Fruit fly (Drosophila melanogaster) whole organism, prepupa: ENCODE results near the gene CG43362.

Experiments used
- Blimp-1 ChIP-seq: fragments of 200-800 bp; sonication (Bioruptor generic); optimal IDR thresholded peaks from 3 replicates; lab custom pipeline; 2017; ENCODE audit warnings: missing biosample characterization, missing genetic modification characterization, mild to moderate bottlenecking, moderate library complexity, missing genetic modification reagents
- CG11294 ChIP-seq: fragments of 200-800 bp; sonication (Bioruptor generic); IDR thresholded peaks from 2 replicates; pipeline ENCODE4 v1.3.6; 2022; ENCODE audit warnings: missing biosample characterization, missing genetic modification characterization
- CG15336 ChIP-seq: fragments of 200-800 bp; sonication (Bioruptor generic); IDR thresholded peaks from 2 replicates; pipeline ENCODE4 v1.3.6; 2022; ENCODE audit warnings: missing biosample characterization, missing genetic modification characterization
- CG1621 ChIP-seq: fragments of 200-800 bp; sonication (Bioruptor generic); optimal IDR thresholded peaks from 3 replicates; lab custom pipeline; 2018; ENCODE audit warnings: missing biosample characterization, mild to moderate bottlenecking, missing genetic modification characterization
- CG16779 ChIP-seq: fragments of 200-800 bp; sonication (Bioruptor generic); optimal IDR thresholded peaks from 3 replicates; lab custom pipeline; 2017; ENCODE audit warnings: missing biosample characterization, mild to moderate bottlenecking, missing genetic modification characterization
- CG3032 ChIP-seq: fragments of 200-800 bp; optimal IDR thresholded peaks from 2 replicates; lab custom pipeline; 2019; ENCODE audit warnings: missing biosample characterization, mild to moderate bottlenecking, missing genetic modification characterization, moderate library complexity
- CG32006 ChIP-seq: fragments of 200-800 bp; sonication (Bioruptor generic); optimal IDR thresholded peaks from 3 replicates; lab custom pipeline; 2017; ENCODE audit warnings: missing biosample characterization, mild to moderate bottlenecking, missing genetic modification characterization
- CG34406 ChIP-seq: fragments of 200-800 bp; sonication (Bioruptor generic); optimal IDR thresholded peaks from 3 replicates; lab custom pipeline; 2016; ENCODE audit warnings: missing biosample characterization, missing genetic modification characterization
- CG4318 ChIP-seq: fragments of 200-800 bp; sonication (Bioruptor generic); optimal IDR thresholded peaks from 3 replicates; lab custom pipeline; 2017; ENCODE audit warnings: missing biosample characterization, mild to moderate bottlenecking, missing genetic modification characterization
- CG6163 ChIP-seq: fragments of 200-800 bp; sonication (Bioruptor generic); IDR thresholded peaks from 3 replicates; pipeline ENCODE4 v1.3.6; 2022; ENCODE audit warnings: missing biosample characterization, missing genetic modification characterization
- CG6276 ChIP-seq: fragments of 200-800 bp; sonication (Bioruptor generic); optimal IDR thresholded peaks from 2 replicates; lab custom pipeline; 2017; ENCODE audit warnings: missing biosample characterization, mild to moderate bottlenecking, missing genetic modification characterization
- CG6854 ChIP-seq: fragments of 200-800 bp; sonication (Bioruptor generic); optimal IDR thresholded peaks from 2 replicates; lab custom pipeline; 2017; ENCODE audit warnings: missing biosample characterization, mild to moderate bottlenecking, missing genetic modification characterization
- CG7368 ChIP-seq: fragments of 200-800 bp; sonication (Bioruptor generic); optimal IDR thresholded peaks from 3 replicates; lab custom pipeline; 2016; ENCODE audit warnings: missing biosample characterization, missing genetic modification characterization
- CG8119 ChIP-seq: fragments of 200-800 bp; sonication (Bioruptor generic); IDR thresholded peaks from 3 replicates; pipeline ENCODE4 v1.3.6; 2022; ENCODE audit warnings: missing biosample characterization, missing genetic modification characterization
- CG9139 ChIP-seq: fragments of 200-800 bp; sonication (Bioruptor generic); optimal IDR thresholded peaks from 3 replicates; lab custom pipeline; 2017; ENCODE audit warnings: missing biosample characterization, mild to moderate bottlenecking, missing genetic modification characterization
- Eip78C ChIP-seq: fragments of 200-800 bp; sonication (Bioruptor generic); peaks from one replicate; lab custom pipeline; 2016; ENCODE audit warnings: missing biosample characterization, missing genetic modification characterization
- Eip93F ChIP-seq: fragments of 200-800 bp; sonication (Bioruptor generic); optimal IDR thresholded peaks from 2 replicates; lab custom pipeline; 2016; ENCODE audit warnings: missing biosample characterization, mild to moderate bottlenecking, missing genetic modification characterization
- Ets21C ChIP-seq: fragments of 200-800 bp; sonication (Bioruptor generic); optimal IDR thresholded peaks from 3 replicates; lab custom pipeline; 2016; ENCODE audit warnings: missing biosample characterization, missing genetic modification characterization
- Gug ChIP-seq: fragments of 200-800 bp; sonication (Bioruptor generic); IDR thresholded peaks from 2 replicates; pipeline ENCODE4 v1.3.6; 2022; ENCODE audit warnings: missing biosample characterization, missing genetic modification characterization
- Hr38 ChIP-seq: sonication (Bioruptor generic); optimal IDR thresholded peaks from 2 replicates; lab custom pipeline; 2016; ENCODE audit warnings: missing biosample characterization, missing genetic modification characterization
- Hr39 ChIP-seq: fragments of 200-800 bp; sonication (Bioruptor generic); optimal IDR thresholded peaks from 2 replicates; lab custom pipeline; 2016; ENCODE audit warnings: missing biosample characterization, missing genetic modification characterization
- Hr4 ChIP-seq: fragments of 200-800 bp; sonication (Bioruptor generic); optimal IDR thresholded peaks from 3 replicates; lab custom pipeline; 2016; ENCODE audit warnings: missing biosample characterization, missing genetic modification characterization
- Met ChIP-seq: fragments of 200-800 bp; sonication (Bioruptor generic); optimal IDR thresholded peaks from 3 replicates; lab custom pipeline; 2016; ENCODE audit warnings: missing biosample characterization, missing genetic modification characterization
- Sox102F ChIP-seq: fragments of 200-800 bp; sonication (Bioruptor generic); optimal IDR thresholded peaks from 2 replicates; lab custom pipeline; 2016; ENCODE audit warnings: missing biosample characterization, mild to moderate bottlenecking, missing genetic modification characterization
- acj6 ChIP-seq: fragments of 200-800 bp; sonication (Bioruptor generic); optimal IDR thresholded peaks from 3 replicates; lab custom pipeline; 2016; ENCODE audit warnings: missing biosample characterization, missing genetic modification characterization
- dac ChIP-seq: fragments of 200-800 bp; sonication (Bioruptor generic); optimal IDR thresholded peaks from 2 replicates; lab custom pipeline; 2017; ENCODE audit warnings: missing biosample characterization, mild to moderate bottlenecking, missing genetic modification characterization
- dsx ChIP-seq: fragments of 200-800 bp; optimal IDR thresholded peaks from 3 replicates; lab custom pipeline; 2019; ENCODE audit warnings: missing biosample characterization, mild to moderate bottlenecking, missing genetic modification characterization, moderate library complexity; ENCODE audit not compliant: poor library complexity, severe bottlenecking
- eg ChIP-seq: fragments of 200-800 bp; sonication (Bioruptor generic); IDR thresholded peaks from 3 replicates; pipeline ENCODE4 v1.3.6; 2022; ENCODE audit warnings: missing biosample characterization, missing genetic modification characterization
- esn ChIP-seq: fragments of 200-800 bp; sonication (Bioruptor generic); optimal IDR thresholded peaks from 2 replicates; lab custom pipeline; 2016; ENCODE audit warnings: missing biosample characterization, mild to moderate bottlenecking, missing genetic modification characterization, moderate library complexity
- fd59A ChIP-seq: fragments of 200-800 bp; sonication (Bioruptor generic); optimal IDR thresholded peaks from 2 replicates; lab custom pipeline; 2017; ENCODE audit warnings: missing biosample characterization, mild to moderate bottlenecking, missing genetic modification characterization, missing genetic modification reagents
- fkh ChIP-seq: fragments of 200-800 bp; sonication (Bioruptor generic); optimal IDR thresholded peaks from 3 replicates; lab custom pipeline; 2017; ENCODE audit warnings: missing biosample characterization, mild to moderate bottlenecking, missing genetic modification characterization, moderate library complexity
- pdm3 ChIP-seq: fragments of 200-800 bp; sonication (Bioruptor generic); optimal IDR thresholded peaks from 3 replicates; lab custom pipeline; 2016; ENCODE audit warnings: missing biosample characterization, missing genetic modification characterization
- salr ChIP-seq, 2 experiments: fragments of 200-800 bp; sonication (Bioruptor generic); optimal IDR thresholded peaks; 3 replicates each; lab custom pipeline; 2016 to 2018; ENCODE audit warnings: missing biosample characterization in 2 of 2, missing genetic modification characterization in 2 of 2, mild to moderate bottlenecking in 1 of 2
- spab ChIP-seq: fragments of 200-800 bp; sonication (Bioruptor generic); optimal IDR thresholded peaks from 2 replicates; lab custom pipeline; 2017; ENCODE audit warnings: missing biosample characterization, mild to moderate bottlenecking, missing genetic modification characterization, missing genetic modification reagents
- ss ChIP-seq, 2 experiments: fragments of 200-800 bp; sonication (Bioruptor generic); optimal IDR thresholded peaks; 2 replicates in 1 of 2; 3 replicates in 1 of 2; lab custom pipeline; 2017 to 2018; ENCODE audit warnings: mild to moderate bottlenecking in 2 of 2, missing biosample characterization in 2 of 2, missing genetic modification characterization in 2 of 2, moderate library complexity in 1 of 2
- vri ChIP-seq: fragments of 200-800 bp; sonication (Bioruptor generic); optimal IDR thresholded peaks from 3 replicates; lab custom pipeline; 2016; ENCODE audit warnings: missing biosample characterization, mild to moderate bottlenecking, missing genetic modification characterization

Gene CG43362

dm6 chr2L:18319577-18320316, 28.5 kb upstream of the CG43362 start, which contains the start of gene Fas3 (continued):
- TF ChIP-seq CG16779 (tag; lab: Kevin White, UChicago) (peak; percentile 19), CG11294 (GFP tag; lab: Robert Waterston, UW) (peak; percentile 28; the same call in 1 of the 2 replicates), Blimp-1 (GFP tag; lab: Kevin White, UChicago) (no peak), acj6 (GFP tag; lab: Kevin White, UChicago) (peak; percentile 15), Hr39 (no peak), esn (GFP tag; lab: Kevin White, UChicago) (peak; percentile 25), pdm3 (GFP tag; lab: Kevin White, UChicago) (no peak), fd59A (no peak), salr (GFP tag; optimal IDR thresholded peaks at IDR 0.05; lab: Kevin White, UChicago) (peak; percentile 5 to 23), CG3032 (tag; lab: Kevin White, UChicago) (no peak), CG7368 (GFP tag; lab: Kevin White, UChicago) (no peak), Ets21C (GFP tag; lab: Kevin White, UChicago) (no peak), spab (GFP tag; lab: Kevin White, UChicago) (no peak), CG34406 (GFP tag; lab: Kevin White, UChicago) (no peak), CG9139 (GFP tag; lab: Kevin White, UChicago) (peak; percentile 39), Hr38 (GFP tag; lab: Kevin White, UChicago) (no peak), Gug (no peak), fkh (GFP tag; lab: Kevin White, UChicago) (peak; percentile 44), ss (GFP tag; optimal IDR thresholded peaks at IDR 0.05; lab: Kevin White, UChicago) (peak; percentile 51 to 66)

- TF ChIP-seq vri (GFP tag; lab: Kevin White, UChicago) (no peak), eg (0 out of 3 replicates have a peak, but pooled peaks have one; percentile 33), Met (GFP tag; lab: Kevin White, UChicago) (no peak), Hr4 (GFP tag; lab: Kevin White, UChicago) (peak; percentile 2), CG6276 (GFP tag; lab: Kevin White, UChicago) (peak; percentile 8), CG32006 (GFP tag; lab: Kevin White, UChicago) (peak; percentile 43), pdm3 (GFP tag; lab: Kevin White, UChicago) (no peak), CG7368 (GFP tag; lab: Kevin White, UChicago) (no peak), dac (GFP tag; lab: Kevin White, UChicago) (no peak), CG15336 (GFP tag; lab: Robert Waterston, UW) (peak; percentile 52), CG8119 (GFP tag; lab: Robert Waterston, UW) (peak; percentile 35; the same call in 1 of the 3 replicates)
- TF ChIP-seq, all 60 proteins: peak for 6
These were observed 24.2 kb upstream of the CG43362 start for dm6 chr2L:18315454-18315853.

- TF ChIP-seq CG32006 (GFP tag; lab: Kevin White, UChicago) (peak; percentile 6), Blimp-1 (GFP tag; lab: Kevin White, UChicago) (peak; percentile 2), CG1621 (tag; lab: Kevin White, UChicago) (peak; percentile 23), Hr38 (GFP tag; lab: Kevin White, UChicago) (no peak), Eip78C (GFP tag; lab: Kevin White, UChicago) (peak; percentile 27), fkh (GFP tag; lab: Kevin White, UChicago) (peak; percentile 73), CG3032 (tag; lab: Kevin White, UChicago) (no peak), dsx (GFP tag; lab: Kevin White, UChicago) (peak; percentile 21), eg (peak; percentile 46; the same call in 2 of the 3 replicates), CG6854 (GFP tag; lab: Kevin White, UChicago) (peak; percentile 28), CG4318 (GFP tag; lab: Kevin White, UChicago) (no peak), CG15336 (GFP tag; lab: Robert Waterston, UW) (0 out of 2 replicates have a peak, but pooled peaks have one; percentile 12), Eip93F (no peak), CG6163 (GFP tag; lab: Robert Waterston, UW) (peak; percentile 56), CG6276 (GFP tag; lab: Kevin White, UChicago) (peak; percentile 55), ss (GFP tag; optimal IDR thresholded peaks at IDR 0.05; lab: Kevin White, UChicago) (peak in 1 of 2 experiments; percentile 26), Sox102F (GFP tag; lab: Kevin White, UChicago) (no peak)
These were observed 22.9 kb upstream of the CG43362 start for dm6 chr2L:18313922-18314712.
